Fruit fly (Drosophila melanogaster): ENCODE data around the gene CG10300.

Gene CG10300

dm6 chr3R:23718297-23718941 is 7.1 kb downstream of the CG10300 start, which contains the start of gene nau:
Gene nau (minus strand): TSS chr3R:23718357.
- no peak for TF ChIP-seq CG17806 (tag; optimal IDR thresholded peaks at IDR 0.05)

dm6 chr3R:23721525-23721924 is 10.2 kb downstream of the CG10300 start, which contains the start of gene CG10232:
Gene CG10232 (minus strand): TSS chr3R:23721625.
- no peak for TF ChIP-seq CG4496 (GFP tag; IDR thresholded peaks at IDR 0.05)
- no peak for TF ChIP-seq Ets98B (GFP tag; IDR thresholded peaks at IDR 0.05)
- no peak for TF ChIP-seq CG8159 (tag; optimal IDR thresholded peaks at IDR 0.05)
- no peak for TF ChIP-seq CG32121 (GFP tag; IDR thresholded peaks at IDR 0.05)
- TF ChIP-seq CG8301 (tag; optimal IDR thresholded peaks at IDR 0.05): no peak
- no peak for TF ChIP-seq CG9948 (tag; optimal IDR thresholded peaks at IDR 0.05)
- TF ChIP-seq EcR (GFP tag; optimal IDR thresholded peaks at IDR 0.05): no peak
- no peak for TF ChIP-seq Pif1B (GFP tag; optimal IDR thresholded peaks at IDR 0.05)

- TF ChIP-seq CG13204 (GFP tag; optimal IDR thresholded peaks at IDR 0.05) (no peak), gl (tag; optimal IDR thresholded peaks at IDR 0.05) (no peak), CG34367 (tag; optimal IDR thresholded peaks at IDR 0.05) (no peak), EcR (GFP tag; optimal IDR thresholded peaks at IDR 0.05) (no peak), CG10348 (GFP tag; IDR thresholded peaks at IDR 0.05) (no peak), D1 (tag; optimal IDR thresholded peaks at IDR 0.05) (peak; percentile 84)
Measured at dm6 chr3R:23721936-23722335, 10.6 kb downstream of the CG10300 start.

- TF ChIP-seq rn (GFP tag; IDR thresholded peaks at IDR 0.05) (peak; percentile 86), CG17806 (tag; optimal IDR thresholded peaks at IDR 0.05) (peak; percentile 94), Snoo (tag; optimal IDR thresholded peaks at IDR 0.05) (peak; percentile 87), CG9948 (tag; optimal IDR thresholded peaks at IDR 0.05) (peak; percentile 96), CG8301 (tag; optimal IDR thresholded peaks at IDR 0.05) (peak; percentile 94), gl (tag; optimal IDR thresholded peaks at IDR 0.05) (peak; percentile 45), Pif1A (GFP tag; optimal IDR thresholded peaks at IDR 0.05) (peak; percentile 70), CG8159 (tag; optimal IDR thresholded peaks at IDR 0.05) (peak; percentile 97), CG13204 (GFP tag; optimal IDR thresholded peaks at IDR 0.05) (peak; percentile 55), CG14655 (GFP tag; optimal IDR thresholded peaks at IDR 0.05) (peak; percentile 89), EcR (GFP tag; optimal IDR thresholded peaks at IDR 0.05) (peak; percentile 41), CG34367 (tag; optimal IDR thresholded peaks at IDR 0.05) (peak; percentile 86), CG15710 (tag; optimal IDR thresholded peaks at IDR 0.05) (peak; percentile 93), Ets98B (GFP tag; IDR thresholded peaks at IDR 0.05) (peak; percentile 78), Pif1B (GFP tag; optimal IDR thresholded peaks at IDR 0.05) (peak; percentile 56), fd96Ca (GFP tag; IDR thresholded peaks at IDR 0.05) (no peak), CG10348 (GFP tag; IDR thresholded peaks at IDR 0.05) (no peak; the same call in 1 of the 2 replicates), CG4496 (GFP tag; IDR thresholded peaks at IDR 0.05) (peak; percentile 90), D1 (tag; optimal IDR thresholded peaks at IDR 0.05) (peak; percentile 96), CG32121 (GFP tag; IDR thresholded peaks at IDR 0.05) (peak; percentile 88), CG12605 (GFP tag; IDR thresholded peaks at IDR 0.05) (peak; percentile 93)
Measured at dm6 chr3R:23722680-23723372, 11.5 kb downstream of the CG10300 start, which contains the start of gene CG10365. Gene CG10365 (plus strand): TSS chr3R:23723331.

- TF ChIP-seq CG9948 (tag; optimal IDR thresholded peaks at IDR 0.05) (no peak), CG8159 (tag; optimal IDR thresholded peaks at IDR 0.05) (peak; percentile 42), Pif1A (GFP tag; optimal IDR thresholded peaks at IDR 0.05) (no peak), Snoo (tag; optimal IDR thresholded peaks at IDR 0.05) (no peak), CG17806 (tag; optimal IDR thresholded peaks at IDR 0.05) (peak; percentile 36), CG13204 (GFP tag; optimal IDR thresholded peaks at IDR 0.05) (no peak), Ets98B (GFP tag; IDR thresholded peaks at IDR 0.05) (peak; percentile 60), CG10348 (GFP tag; IDR thresholded peaks at IDR 0.05) (no peak), rn (GFP tag; IDR thresholded peaks at IDR 0.05) (no peak), CG4496 (GFP tag; IDR thresholded peaks at IDR 0.05) (peak; percentile 55; the same call in 1 of the 3 replicates), CG14655 (GFP tag; optimal IDR thresholded peaks at IDR 0.05) (peak; percentile 40), D1 (tag; optimal IDR thresholded peaks at IDR 0.05) (no peak), CG12605 (GFP tag; IDR thresholded peaks at IDR 0.05) (no peak; the same call in 1 of the 2 replicates), CG34367 (tag; optimal IDR thresholded peaks at IDR 0.05) (peak; percentile 41), EcR (GFP tag; optimal IDR thresholded peaks at IDR 0.05) (peak; percentile 73), fd96Ca (GFP tag; IDR thresholded peaks at IDR 0.05) (peak; percentile 56), CG15710 (tag; optimal IDR thresholded peaks at IDR 0.05) (peak; percentile 23), CG32121 (GFP tag; IDR thresholded peaks at IDR 0.05) (peak; percentile 68), gl (tag; optimal IDR thresholded peaks at IDR 0.05) (peak; percentile 79), CG8301 (tag; optimal IDR thresholded peaks at IDR 0.05) (peak; percentile 40), Pif1B (GFP tag; optimal IDR thresholded peaks at IDR 0.05) (peak; percentile 29)
Measured at dm6 chr3R:23723381-23724034, 12.2 kb downstream of the CG10300 start.

Data from whole organism, pupa.